Fruit fly (Drosophila melanogaster) whole organism, pupa: ENCODE data around the gene CG45488.

ENCODE experiments used
- CG10348 ChIP-seq: fragments of 200-800 bp; sonication (Bioruptor generic); IDR thresholded peaks from 2 replicates; pipeline ENCODE4 v1.3.6; 2022; ENCODE audit warnings: missing biosample characterization, missing genetic modification characterization
- CG17806 ChIP-seq: fragments of 200-800 bp; sonication (Bioruptor generic); optimal IDR thresholded peaks from 2 replicates; lab custom pipeline; 2018; ENCODE audit warnings: missing biosample characterization, mild to moderate bottlenecking, missing genetic modification characterization, moderate library complexity
- CG34367 ChIP-seq: fragments of 200-800 bp; sonication (Bioruptor generic); optimal IDR thresholded peaks from 2 replicates; lab custom pipeline; 2018; ENCODE audit warnings: missing biosample characterization, mild to moderate bottlenecking, missing genetic modification characterization
- CG4496 ChIP-seq: fragments of 200-800 bp; sonication (Bioruptor generic); IDR thresholded peaks from 3 replicates; pipeline ENCODE4 v1.3.6; 2022; ENCODE audit warnings: missing biosample characterization, missing genetic modification characterization
- CG8301 ChIP-seq: fragments of 200-800 bp; sonication (Bioruptor generic); optimal IDR thresholded peaks from 2 replicates; lab custom pipeline; 2018; ENCODE audit warnings: missing biosample characterization, mild to moderate bottlenecking, missing genetic modification characterization
- CG9948 ChIP-seq: fragments of 200-800 bp; sonication (Bioruptor generic); optimal IDR thresholded peaks from 2 replicates; lab custom pipeline; 2018; ENCODE audit warnings: missing biosample characterization, mild to moderate bottlenecking, missing genetic modification characterization, moderate library complexity
- EcR ChIP-seq: fragments of 200-800 bp; sonication (Bioruptor generic); optimal IDR thresholded peaks from 3 replicates; lab custom pipeline; 2019; ENCODE audit warnings: missing biosample characterization, missing genetic modification characterization, mild to moderate bottlenecking, moderate library complexity, missing genetic modification reagents
- fd96Ca ChIP-seq: fragments of 200-800 bp; sonication (Bioruptor generic); IDR thresholded peaks from 3 replicates; pipeline ENCODE4 v1.3.6; 2022; ENCODE audit warnings: missing biosample characterization, missing genetic modification characterization

DNA sequence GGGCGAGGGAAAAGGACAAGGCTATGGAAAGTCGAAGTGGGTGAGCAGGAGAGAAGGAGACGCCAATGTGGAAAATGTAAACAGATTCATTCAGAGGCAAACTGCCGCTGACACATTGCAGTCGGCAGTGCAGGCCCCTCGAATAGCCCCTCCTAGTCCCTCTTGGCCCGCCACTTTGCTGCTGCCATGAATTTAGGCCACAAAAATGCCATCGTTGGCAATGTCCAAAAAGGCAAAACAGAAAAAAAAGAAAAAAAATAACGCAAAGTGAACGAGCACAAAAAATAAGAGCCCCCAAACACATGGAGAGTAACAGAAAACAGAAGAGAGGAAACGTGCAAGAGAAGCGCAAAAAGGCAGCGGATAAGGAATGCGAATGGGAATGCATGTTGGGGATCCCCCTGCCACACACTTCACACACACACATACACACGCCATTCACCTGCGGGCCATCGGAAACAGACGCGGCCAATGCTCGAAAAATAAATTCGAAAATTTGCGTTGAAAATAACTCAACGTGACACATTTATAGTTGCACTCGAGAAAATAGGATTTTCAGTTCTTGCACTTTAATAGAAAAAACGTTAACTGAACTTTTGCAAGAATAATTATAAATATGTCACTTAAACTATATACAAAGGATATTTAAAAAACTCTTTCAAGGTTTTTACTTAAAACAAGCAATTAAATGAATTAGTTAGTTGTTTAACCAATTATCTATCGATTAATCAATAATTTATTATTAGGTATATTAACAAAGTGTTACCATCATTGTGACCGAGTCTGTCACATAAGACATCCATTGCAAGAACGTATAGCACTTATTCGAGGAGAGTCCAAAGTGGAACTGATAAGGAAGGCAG, 41.7 kb downstream of the CG45488 start:
- peak; percentile 61; the same call in 2 of the 3 replicates for TF ChIP-seq fd96Ca (GFP tag; lab: Robert Waterston, UW)
- peak; percentile 64 for TF ChIP-seq CG8301 (tag; lab: Kevin White, UChicago)
- TF ChIP-seq EcR = no peak
- TF ChIP-seq CG9948 (tag; lab: Kevin White, UChicago) = peak; percentile 51
- TF ChIP-seq CG17806 (tag; lab: Kevin White, UChicago) = peak; percentile 55
- TF ChIP-seq CG10348 (GFP tag; lab: Robert Waterston, UW) = no peak
- peak; percentile 9 for TF ChIP-seq CG34367 (tag; lab: Kevin White, UChicago)
- TF ChIP-seq CG4496 (GFP tag; lab: Robert Waterston, UW) = peak; percentile 34; the same call in 1 of the 3 replicates
